Worm (Caenorhabditis elegans) whole organism, L1 larva: ENCODE data around the gene pxn-2.

ENCODE experiments used
- C04F5.9 ChIP-seq: sonication (generic microtip); optimal IDR thresholded peaks from 2 replicates; lab custom pipeline; 2016; ENCODE audit warnings: missing genetic modification characterization, missing compliant biosample characterization
- aha-1 ChIP-seq: fragments of 150-350 bp; optimal IDR thresholded peaks from 2 replicates; lab custom pipeline; 2014; ENCODE audit warnings: missing biosample characterization, missing genetic modification characterization
- alr-1 ChIP-seq: fragments of 200-800 bp; sonication (Bioruptor generic); optimal IDR thresholded peaks from 2 replicates; lab custom pipeline; 2018; ENCODE audit warnings: borderline replicate concordance, mild to moderate bottlenecking, missing genetic modification characterization, missing compliant biosample characterization
- aly-2 ChIP-seq: fragments of 150-350 bp; optimal IDR thresholded peaks from 2 replicates; lab custom pipeline; 2014; ENCODE audit warnings: missing biosample characterization, missing genetic modification characterization
- blmp-1 ChIP-seq: fragments of 150-350 bp; optimal IDR thresholded peaks from 2 replicates; lab custom pipeline; 2014; ENCODE audit warnings: missing biosample characterization, missing genetic modification characterization
- ceh-63 ChIP-seq: fragments of 200-800 bp; sonication (Bioruptor generic); optimal IDR thresholded peaks from 2 replicates; lab custom pipeline; 2018; ENCODE audit warnings: mild to moderate bottlenecking, missing genetic modification characterization, missing compliant biosample characterization
- ceh-90 ChIP-seq: sonication (generic microtip); optimal IDR thresholded peaks from 2 replicates; lab custom pipeline; 2016; ENCODE audit warnings: missing genetic modification characterization, missing compliant biosample characterization
- ces-1 ChIP-seq: fragments of 150-350 bp; optimal IDR thresholded peaks from 2 replicates; lab custom pipeline; 2014; ENCODE audit warnings: missing biosample characterization, missing genetic modification reagents, missing genetic modification characterization
- dpl-1 ChIP-seq, 3 experiments: fragments of 150-350 bp in 2 of 3; sonication (generic microtip) in 1 of 3; optimal IDR thresholded peaks; 2 replicates each; lab custom pipeline; 2014 to 2017; ENCODE audit warnings: missing biosample characterization in 3 of 3, missing genetic modification characterization in 3 of 3, missing genetic modification reagents in 3 of 3
- efl-1 ChIP-seq, 4 experiments: fragments of 150-350 bp; optimal IDR thresholded peaks in 3 of 4; peaks in 1 of 4; 1 replicate in 1 of 4; 2 replicates in 3 of 4; lab custom pipeline; 2014; ENCODE audit warnings: missing biosample characterization in 2 of 4, missing genetic modification characterization in 2 of 4, missing genetic modification reagents in 2 of 4
- egl-13 ChIP-seq: sonication (generic microtip); optimal IDR thresholded peaks from 2 replicates; lab custom pipeline; 2016; ENCODE audit warnings: missing genotype, missing genetic modification reagents, missing genetic modification characterization, missing compliant biosample characterization
- egl-27 ChIP-seq, 2 experiments: fragments of 150-350 bp in 1 of 2; sonication (generic microtip); optimal IDR thresholded peaks; 3 replicates each; lab custom pipeline; 2017 to 2018; ENCODE audit warnings: missing biosample characterization in 2 of 2, missing genetic modification characterization in 2 of 2, missing genetic modification reagents in 2 of 2
- elt-2 ChIP-seq: sonication (generic microtip); optimal IDR thresholded peaks from 2 replicates; lab custom pipeline; 2016; ENCODE audit warnings: missing genetic modification characterization, mild to moderate bottlenecking, inconsistent platforms, missing compliant biosample characterization, missing genetic modification reagents
- fkh-10 ChIP-seq: sonication (generic microtip); optimal IDR thresholded peaks from 2 replicates; lab custom pipeline; 2017; ENCODE audit warnings: missing biosample characterization, missing genetic modification reagents, missing genetic modification characterization
- fos-1 ChIP-seq: fragments of 150-350 bp; optimal IDR thresholded peaks from 2 replicates; lab custom pipeline; 2014; ENCODE audit warnings: missing biosample characterization, missing genetic modification characterization
- grh-1 ChIP-seq: fragments of 200-800 bp; sonication (Bioruptor generic); IDR thresholded peaks from 2 replicates; pipeline ENCODE4 v1.3.6; 2022; ENCODE audit warnings: missing genetic modification reagents, missing genetic modification characterization, missing compliant biosample characterization
- hpl-2 ChIP-seq: fragments of 150-350 bp; optimal IDR thresholded peaks from 2 replicates; lab custom pipeline; 2014; ENCODE audit warnings: missing biosample characterization, missing genetic modification reagents, missing genetic modification characterization
- lin-14 ChIP-seq: fragments of 200-800 bp; sonication (Bioruptor generic); optimal IDR thresholded peaks from 2 replicates; lab custom pipeline; 2018; ENCODE audit warnings: mild to moderate bottlenecking, missing genetic modification characterization, moderate library complexity, missing compliant biosample characterization
- lin-15B ChIP-seq: fragments of 150-350 bp; sonication (generic microtip); optimal IDR thresholded peaks from 3 replicates; lab custom pipeline; 2014; ENCODE audit warnings: missing biosample characterization, missing genetic modification characterization
- lin-35 ChIP-seq, 2 experiments: fragments of 150-350 bp; optimal IDR thresholded peaks; 2 replicates each; lab custom pipeline; 2014; ENCODE audit warnings: missing biosample characterization in 2 of 2, missing genetic modification characterization in 2 of 2, missing genetic modification reagents in 2 of 2
- lir-3 ChIP-seq: sonication (generic microtip); optimal IDR thresholded peaks from 2 replicates; lab custom pipeline; 2016; ENCODE audit warnings: mild to moderate bottlenecking, missing genetic modification characterization, moderate library complexity, missing compliant biosample characterization; ENCODE audit not compliant: poor library complexity
- lsy-2 ChIP-seq, 2 experiments: fragments of 150-350 bp; optimal IDR thresholded peaks; 2 replicates each; lab custom pipeline; 2014; ENCODE audit warnings: missing biosample characterization in 2 of 2, missing genetic modification characterization in 2 of 2
- mdl-1 ChIP-seq, 2 experiments: fragments of 150-350 bp; optimal IDR thresholded peaks; 2 replicates each; lab custom pipeline; 2014 to 2017; ENCODE audit warnings: missing biosample characterization in 2 of 2, missing genetic modification characterization in 2 of 2, inconsistent platforms in 1 of 2
- mef-2 ChIP-seq: fragments of 150-350 bp; optimal IDR thresholded peaks from 2 replicates; lab custom pipeline; 2014; ENCODE audit warnings: missing biosample characterization, missing genetic modification characterization
- mep-1 ChIP-seq: fragments of 150-350 bp; optimal IDR thresholded peaks from 2 replicates; lab custom pipeline; 2014; ENCODE audit warnings: missing biosample characterization, missing genetic modification characterization
- nhr-11 ChIP-seq: fragments of 150-350 bp; optimal IDR thresholded peaks from 2 replicates; lab custom pipeline; 2014; ENCODE audit warnings: missing biosample characterization, missing genetic modification characterization
- nhr-12 ChIP-seq: sonication (generic microtip); optimal IDR thresholded peaks from 2 replicates; lab custom pipeline; 2017; ENCODE audit warnings: missing biosample characterization, missing genetic modification characterization
- nhr-19 ChIP-seq: fragments of 200-800 bp; sonication (Bioruptor generic); conservative IDR thresholded peaks from 2 replicates; pipeline ENCODE4 v1.3.6; 2022; ENCODE audit warnings: missing genetic modification characterization, missing compliant biosample characterization
- nhr-20 ChIP-seq: sonication (generic microtip); optimal IDR thresholded peaks from 2 replicates; lab custom pipeline; 2016; ENCODE audit warnings: mild to moderate bottlenecking, missing genetic modification characterization, missing compliant biosample characterization
- nhr-71 ChIP-seq: sonication (generic microtip); optimal IDR thresholded peaks from 2 replicates; lab custom pipeline; 2016; ENCODE audit warnings: mild to moderate bottlenecking, missing genetic modification characterization, moderate library complexity, missing compliant biosample characterization
- nhr-76 ChIP-seq: sonication (generic microtip); optimal IDR thresholded peaks from 2 replicates; lab custom pipeline; 2017; ENCODE audit warnings: missing biosample characterization, missing genetic modification characterization
- nhr-85 ChIP-seq: sonication (generic microtip); peaks from one replicate; lab custom pipeline; 2016; ENCODE audit warnings: missing genetic modification characterization, inconsistent platforms, missing compliant biosample characterization
- pqm-1 ChIP-seq: sonication (generic microtip); optimal IDR thresholded peaks from 3 replicates; lab custom pipeline; 2017; ENCODE audit warnings: missing biosample characterization, missing genetic modification characterization
- rnt-1 ChIP-seq: sonication (generic microtip); optimal IDR thresholded peaks from 2 replicates; lab custom pipeline; 2016; ENCODE audit warnings: mild to moderate bottlenecking, missing genetic modification characterization, moderate library complexity, missing compliant biosample characterization
- skn-1 ChIP-seq: fragments of 150-350 bp; optimal IDR thresholded peaks from 2 replicates; lab custom pipeline; 2014; ENCODE audit warnings: missing biosample characterization, missing genetic modification characterization
- tbx-2 ChIP-seq: sonication (generic microtip); optimal IDR thresholded peaks from 2 replicates; lab custom pipeline; 2016; ENCODE audit warnings: missing genetic modification characterization, missing compliant biosample characterization
- tlp-1 ChIP-seq: fragments of 150-350 bp; optimal IDR thresholded peaks from 2 replicates; lab custom pipeline; 2014; ENCODE audit warnings: missing biosample characterization, missing genetic modification characterization
- xbp-1 ChIP-seq: sonication (generic microtip); optimal IDR thresholded peaks from 2 replicates; lab custom pipeline; 2016; ENCODE audit warnings: missing genetic modification characterization, missing compliant biosample characterization

pxn-2 gene

DNA sequence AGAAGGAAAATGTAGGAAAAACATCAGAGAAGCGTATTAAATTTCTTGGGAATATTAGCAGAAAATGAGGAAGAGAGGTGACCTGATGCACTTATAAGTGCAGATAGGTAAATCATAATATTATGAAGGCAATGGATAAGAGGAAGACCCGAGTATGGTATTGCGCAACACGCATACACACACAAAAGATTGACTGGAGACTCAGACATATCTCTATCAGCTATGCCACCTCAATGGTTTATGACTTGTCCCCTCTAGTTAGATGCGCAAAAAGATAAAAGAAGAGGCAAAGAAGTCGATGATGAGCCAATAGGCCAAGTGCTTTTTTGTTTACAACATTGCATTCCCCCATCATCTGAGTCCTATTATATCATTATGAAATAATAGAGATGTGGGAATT is 47.0 kb downstream of the pxn-2 start:
- no peak for TF ChIP-seq nhr-71
- peak; percentile 1 for TF ChIP-seq lin-14
- TF ChIP-seq, all 84 proteins: peak for 1

DNA sequence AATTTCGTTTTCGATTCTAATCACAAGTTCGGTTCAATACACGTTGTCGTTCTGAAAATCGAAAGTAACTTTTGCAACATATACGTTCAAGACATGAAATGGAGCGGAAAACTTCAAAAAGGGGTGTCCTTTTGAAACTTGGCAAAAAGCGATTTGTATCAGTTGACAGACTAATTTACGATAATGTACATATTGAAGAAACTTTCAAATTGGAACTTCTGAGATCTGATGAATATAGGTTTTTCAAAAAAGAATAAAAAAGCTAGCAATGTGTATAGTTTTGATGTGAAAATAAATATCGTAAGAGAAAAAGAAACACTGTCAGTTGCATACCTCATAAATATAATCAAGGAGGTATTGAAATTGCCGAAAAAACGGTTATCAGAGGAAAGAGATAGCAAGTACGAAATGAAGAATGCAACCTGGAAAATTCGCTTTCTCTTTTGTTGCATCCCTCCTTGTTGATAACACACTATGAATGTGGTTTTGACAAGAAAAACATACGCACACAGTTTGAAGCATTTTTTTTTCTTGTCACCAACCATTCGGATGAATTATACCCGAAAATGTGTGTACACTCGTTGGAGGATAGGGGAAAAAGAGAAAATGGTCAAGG is 50.0 kb downstream of the pxn-2 start, which contains the start of gene dgn-1:
Gene dgn-1, minus strand, starts transcription at position 51 of the 616 bp plus-strand sequence.
- TF ChIP-seq egl-13 (tag; lab: Kevin White, UChicago) (no peak), blmp-1 (tag; lab: Kevin White, UChicago) (peak; percentile 66), aha-1 (tag; lab: Kevin White, UChicago) (no peak), fos-1 (tag; lab: Kevin White, UChicago) (no peak), mdl-1 (tag; optimal IDR thresholded peaks at IDR 0.05; lab: Kevin White, UChicago) (no peak), xbp-1 (tag; lab: Kevin White, UChicago) (no peak), tbx-2 (tag; lab: Kevin White, UChicago) (no peak), elt-2 (tag; lab: Kevin White, UChicago) (peak; percentile 58), mep-1 (tag; lab: Kevin White, UChicago) (no peak), skn-1 (tag; lab: Kevin White, UChicago) (no peak), rnt-1 (tag; lab: Kevin White, UChicago) (no peak), pqm-1 (tag; lab: Kevin White, UChicago) (peak; percentile 37), tlp-1 (tag; lab: Kevin White, UChicago) (no peak), nhr-19 (GFP tag; lab: Robert Waterston, UW) (no peak), nhr-12 (tag; lab: Kevin White, UChicago) (no peak), lir-3 (tag; lab: Kevin White, UChicago) (no peak), egl-27 (tag; optimal IDR thresholded peaks at IDR 0.05; lab: Kevin White, UChicago) (no peak), lsy-2 (tag; optimal IDR thresholded peaks at IDR 0.05; lab: Kevin White, UChicago) (no peak), ceh-90 (tag; lab: Kevin White, UChicago) (no peak), efl-1 (optimal IDR thresholded peaks at IDR 0.05; lab: Kevin White, UChicago) (no peak), efl-1 (GFP tag; optimal IDR thresholded peaks at IDR 0.05 in 1 of 2; lab: Kevin White, UChicago) (no peak), grh-1 (no peak), lin-15B (tag; lab: Kevin White, UChicago) (no peak), alr-1 (no peak), nhr-76 (no peak), nhr-71 (no peak), dpl-1 (GFP tag; optimal IDR thresholded peaks at IDR 0.05; lab: Kevin White, UChicago) (no peak), nhr-20 (peak; percentile 1), lin-35 (GFP tag; optimal IDR thresholded peaks at IDR 0.05; lab: Kevin White, UChicago) (peak in 1 of 2 experiments; percentile 12), C04F5.9 (tag; lab: Kevin White, UChicago) (no peak), mef-2 (no peak), lin-14 (peak; percentile 46)

DNA sequence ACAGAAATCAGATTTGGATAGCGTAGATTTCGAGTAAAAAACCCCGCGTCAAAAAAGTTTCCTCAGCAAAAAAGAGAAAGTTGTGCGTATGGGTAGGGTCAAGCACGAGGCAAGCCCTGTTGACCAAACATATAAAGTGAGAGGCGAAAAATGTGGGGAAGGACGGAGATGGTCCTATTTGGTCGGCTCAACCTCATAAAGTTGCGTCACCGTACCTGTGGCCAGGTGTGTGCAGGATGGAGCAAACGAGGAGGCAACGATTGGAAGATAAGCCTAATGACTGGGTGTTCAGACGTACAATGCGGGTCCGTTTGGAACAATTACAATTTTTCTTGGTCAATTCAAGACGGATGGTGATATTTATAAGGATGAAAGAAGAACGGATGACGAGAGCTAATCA is 52.0 kb downstream of the pxn-2 start:
- TF ChIP-seq aly-2 (tag; lab: Kevin White, UChicago) = no peak
- TF ChIP-seq nhr-12 (tag; lab: Kevin White, UChicago) = no peak
- TF ChIP-seq nhr-85 = no peak
- no peak for TF ChIP-seq hpl-2 (GFP tag; lab: Kevin White, UChicago)
- no peak for TF ChIP-seq lin-15B (tag; lab: Kevin White, UChicago)
- no peak for TF ChIP-seq fkh-10
- no peak for TF ChIP-seq ceh-90 (tag; lab: Kevin White, UChicago)
- TF ChIP-seq dpl-1 (GFP tag; optimal IDR thresholded peaks at IDR 0.05; lab: Kevin White, UChicago) = no peak
- no peak for TF ChIP-seq lir-3 (tag; lab: Kevin White, UChicago)
- no peak for TF ChIP-seq ces-1 (GFP tag; lab: Kevin White, UChicago)
- no peak for TF ChIP-seq ceh-63
- no peak for TF ChIP-seq nhr-11 (tag; lab: Kevin White, UChicago)
- no peak for TF ChIP-seq skn-1 (tag; lab: Kevin White, UChicago)
- TF ChIP-seq tbx-2 (tag; lab: Kevin White, UChicago) = no peak
- TF ChIP-seq nhr-71 = no peak
- TF ChIP-seq, all 84 proteins: peak for 0
